Fruit fly (Drosophila melanogaster) S2 (cell line): ENCODE data around the gene alpha-Est5.

Experiments
- CG8478 ChIP-seq: fragments of >200 bp; optimal IDR thresholded peaks from 2 replicates; lab custom pipeline; 2018
- CTCF ChIP-seq, 2 experiments: fragments of >200 bp; optimal IDR thresholded peaks; 2 replicates each; lab custom pipeline; 2018

DNA sequence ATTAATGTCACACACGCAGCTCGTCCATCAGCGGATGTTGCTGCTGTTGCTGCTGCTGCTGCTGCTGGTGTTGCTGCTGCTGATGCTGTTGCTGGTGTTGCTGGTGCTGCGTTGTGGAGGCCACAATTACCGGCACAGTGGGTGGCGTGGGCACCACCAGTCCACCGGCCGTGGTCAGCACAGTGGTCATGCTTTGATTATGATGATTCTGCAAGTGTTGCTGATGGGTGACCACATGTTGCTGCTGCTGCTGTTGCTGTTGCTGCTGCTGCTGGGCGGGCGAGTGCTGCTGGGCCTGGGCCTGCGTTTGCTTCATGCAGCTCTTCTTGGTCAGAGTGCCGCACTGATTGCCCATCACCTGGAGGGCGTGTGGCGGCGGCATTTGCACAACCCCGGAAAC is 36.0 kb upstream of the alpha-Est5 start:
- TF ChIP-seq CTCF (optimal IDR thresholded peaks at IDR 0.05; lab: Kevin White, UChicago) (no peak), CG8478 (no peak)
